Fruit fly (Drosophila melanogaster): ENCODE data around the gene Syt14.

DNA sequence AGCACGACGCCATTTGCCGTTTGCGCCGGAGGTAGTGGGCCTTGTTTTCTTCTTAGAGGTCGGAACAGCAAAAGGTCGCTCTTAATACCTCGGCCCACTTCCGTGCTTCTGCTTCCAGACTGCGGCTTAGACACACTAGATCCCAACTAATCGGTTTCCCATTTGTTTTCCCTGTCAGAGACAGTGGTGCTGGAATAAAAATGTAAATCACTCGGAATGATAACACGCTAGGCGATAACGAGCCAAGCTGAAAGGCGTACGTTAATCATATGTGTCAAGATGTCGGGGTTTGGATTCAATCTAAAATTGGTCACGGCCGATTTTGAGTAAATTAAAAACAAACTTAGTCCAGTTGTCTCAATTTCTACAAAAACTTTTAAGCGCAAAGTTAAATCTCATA lies 24.2 kb downstream of the Syt14 start, which contains the start of gene Nepl11:
- TF ChIP-seq Ets21C (GFP tag; optimal IDR thresholded peaks at IDR 0.05) (no peak), spab (GFP tag; optimal IDR thresholded peaks at IDR 0.05) (no peak), CG9139 (GFP tag; optimal IDR thresholded peaks at IDR 0.05) (no peak), CG6808 (GFP tag; optimal IDR thresholded peaks at IDR 0.05) (no peak)
